Worm (Caenorhabditis elegans) whole organism, L2 larva: ENCODE results near the gene sptl-3.

Source experiments
- C34F6.9 ChIP-seq: fragments of 150-350 bp; optimal IDR thresholded peaks from 2 replicates; lab custom pipeline; 2014; ENCODE audit warnings: missing biosample characterization, missing genetic modification characterization
- ZK546.5 ChIP-seq: sonication (generic microtip); optimal IDR thresholded peaks from 2 replicates; lab custom pipeline; 2017; ENCODE audit warnings: missing biosample characterization, missing genetic modification characterization
- alr-1 ChIP-seq: fragments of 150-350 bp; optimal IDR thresholded peaks from 2 replicates; lab custom pipeline; 2014; ENCODE audit warnings: missing biosample characterization, missing genetic modification characterization
- ama-1 ChIP-seq: fragments of 150-350 bp; optimal IDR thresholded peaks from 2 replicates; lab custom pipeline; 2018; ENCODE audit warnings: inconsistent platforms
- elt-1 ChIP-seq: fragments of 150-350 bp; optimal IDR thresholded peaks from 2 replicates; lab custom pipeline; 2014; ENCODE audit warnings: missing biosample characterization, missing genetic modification characterization
- lin-11 ChIP-seq: fragments of 150-350 bp; sonication (generic microtip); optimal IDR thresholded peaks from 2 replicates; lab custom pipeline; 2014; ENCODE audit warnings: missing biosample characterization, missing genetic modification characterization, inconsistent platforms, mixed read lengths
- lin-39 ChIP-seq: fragments of 150-350 bp; optimal IDR thresholded peaks from 2 replicates; lab custom pipeline; 2014; ENCODE audit warnings: missing biosample characterization, missing genetic modification reagents, missing genetic modification characterization
- nhr-10 ChIP-seq: sonication (generic microtip); optimal IDR thresholded peaks from 2 replicates; lab custom pipeline; 2017; ENCODE audit warnings: missing biosample characterization, missing genetic modification characterization
- nhr-12 ChIP-seq: fragments of 150-350 bp; optimal IDR thresholded peaks from 2 replicates; lab custom pipeline; 2014; ENCODE audit warnings: missing biosample characterization, missing genetic modification characterization
- nhr-237 ChIP-seq: fragments of 150-350 bp; optimal IDR thresholded peaks from 2 replicates; lab custom pipeline; 2014; ENCODE audit warnings: missing biosample characterization, missing genetic modification characterization
- unc-39 ChIP-seq: fragments of 150-350 bp; optimal IDR thresholded peaks from 2 replicates; lab custom pipeline; 2014; ENCODE audit warnings: missing biosample characterization, missing genetic modification characterization

DNA sequence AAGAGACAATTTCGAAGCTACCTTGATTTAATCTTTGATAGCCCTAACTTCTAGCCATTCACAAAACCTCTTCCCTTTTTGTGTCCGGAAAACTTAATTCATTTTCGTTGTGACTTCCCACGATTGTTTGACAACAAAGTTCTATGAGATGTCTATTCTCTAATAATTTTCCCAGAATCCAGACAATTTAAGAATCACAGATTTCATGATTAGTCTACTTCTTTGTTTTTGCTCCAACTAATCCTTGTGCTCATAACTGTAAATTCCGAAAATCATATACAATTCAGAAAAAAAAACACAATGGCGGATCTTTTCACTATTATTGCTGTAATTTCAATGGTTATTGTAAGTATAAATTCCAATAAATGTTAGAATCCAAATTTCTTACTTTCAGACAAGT is 30.6 kb upstream of the sptl-3 start, which contains the start of gene srx-137:
- no peak for TF ChIP-seq nhr-10 (tag; lab: Kevin White, UChicago)
- no peak for TF ChIP-seq ama-1
- TF ChIP-seq alr-1 (tag; lab: Kevin White, UChicago), result no peak
- no peak for TF ChIP-seq lin-11 (tag; lab: Kevin White, UChicago)
- no peak for TF ChIP-seq unc-39 (tag; lab: Kevin White, UChicago)
- TF ChIP-seq nhr-12 (tag; lab: Kevin White, UChicago), result no peak
- no peak for TF ChIP-seq elt-1 (tag; lab: Kevin White, UChicago)
- TF ChIP-seq ZK546.5, result no peak
- no peak for TF ChIP-seq C34F6.9
- TF ChIP-seq nhr-237 (tag; lab: Kevin White, UChicago), result no peak
- TF ChIP-seq lin-39 (tag; lab: Kevin White, UChicago), result no peak
